Worm (Caenorhabditis elegans) whole organism, mixed stage, embryonic: ENCODE data around the gene elo-8.

Experiments
- lsy-2 ChIP-seq: fragments of 150-350 bp; optimal IDR thresholded peaks from 2 replicates; lab custom pipeline; 2014; ENCODE audit warnings: missing biosample characterization, missing genetic modification characterization
- nhr-237 ChIP-seq: fragments of 150-350 bp; optimal IDR thresholded peaks from 2 replicates; lab custom pipeline; 2014; ENCODE audit warnings: missing biosample characterization, missing genetic modification characterization
- unc-62 ChIP-seq: fragments of 150-350 bp; optimal IDR thresholded peaks from 2 replicates; lab custom pipeline; 2014; ENCODE audit warnings: missing biosample characterization, missing genetic modification reagents, missing genetic modification characterization
- ztf-11 ChIP-seq: fragments of 150-350 bp; optimal IDR thresholded peaks from 2 replicates; lab custom pipeline; 2014; ENCODE audit warnings: missing biosample characterization, missing genetic modification characterization

ce11 chrIII:11270795-11271194 lies 38.9 kb upstream of the elo-8 start, which contains the start of gene obr-1:
- TF ChIP-seq lsy-2 (tag; lab: Kevin White, UChicago) (no peak), ztf-11 (tag; lab: Kevin White, UChicago) (no peak), unc-62 (GFP tag; lab: Kevin White, UChicago) (no peak), nhr-237 (tag; lab: Kevin White, UChicago) (no peak)
